Worm (Caenorhabditis elegans): ENCODE measurements around the gene usp-4.

usp-4 gene

ce11 chrIV:6785151-6785550 lies 28.0 kb downstream of the usp-4 start, which contains the start of gene dyci-1:
Gene dyci-1, minus strand, starts transcription at chrIV:6785272.
- TF ChIP-seq him-1 (tag; optimal IDR thresholded peaks at IDR 0.05) (no peak), dao-5 (tag; optimal IDR thresholded peaks at IDR 0.05) (no peak), W03F9.2 (tag; optimal IDR thresholded peaks at IDR 0.05) (no peak)

- TF ChIP-seq him-1 (tag; optimal IDR thresholded peaks at IDR 0.05) (peak; percentile 28), W03F9.2 (tag; optimal IDR thresholded peaks at IDR 0.05) (peak; percentile 55), dao-5 (tag; optimal IDR thresholded peaks at IDR 0.05) (no peak)
Observed at ce11 chrIV:6785873-6786272, 28.8 kb downstream of the usp-4 start.

- TF ChIP-seq dao-5 (tag; optimal IDR thresholded peaks at IDR 0.05) = no peak
- TF ChIP-seq W03F9.2 (tag; optimal IDR thresholded peaks at IDR 0.05) = no peak
- TF ChIP-seq him-1 (tag; optimal IDR thresholded peaks at IDR 0.05) = no peak
Observed at ce11 chrIV:6789950-6790349, 32.8 kb downstream of the usp-4 start.

- TF ChIP-seq him-1 (tag; optimal IDR thresholded peaks at IDR 0.05) (peak; percentile 86), dao-5 (tag; optimal IDR thresholded peaks at IDR 0.05) (no peak), W03F9.2 (tag; optimal IDR thresholded peaks at IDR 0.05) (peak; percentile 92)
Observed at ce11 chrIV:6790438-6791124, 33.5 kb downstream of the usp-4 start, which contains the start of the genes C17H12.2 and vha-8. Gene C17H12.2, minus strand, starts transcription at chrIV:6790488. Gene vha-8, plus strand, starts transcription at chrIV:6791074.

- TF ChIP-seq him-1 (tag; optimal IDR thresholded peaks at IDR 0.05) (no peak), dao-5 (tag; optimal IDR thresholded peaks at IDR 0.05) (no peak), W03F9.2 (tag; optimal IDR thresholded peaks at IDR 0.05) (no peak)
Observed at ce11 chrIV:6792380-6793309, 35.5 kb downstream of the usp-4 start.

- TF ChIP-seq him-1 (tag; optimal IDR thresholded peaks at IDR 0.05) (no peak), W03F9.2 (tag; optimal IDR thresholded peaks at IDR 0.05) (no peak), dao-5 (tag; optimal IDR thresholded peaks at IDR 0.05) (no peak)
Observed at ce11 chrIV:6793310-6793966, 36.3 kb downstream of the usp-4 start.

ce11 chrIV:6795529-6795928 lies 38.4 kb downstream of the usp-4 start, which contains the start of the genes C17H12.3 and C17H12.12:
Gene C17H12.3, minus strand, starts transcription at chrIV:6795629.
Gene C17H12.12, plus strand, starts transcription at chrIV:6795924.
- no peak for TF ChIP-seq dao-5 (tag; optimal IDR thresholded peaks at IDR 0.05)
- no peak for TF ChIP-seq him-1 (tag; optimal IDR thresholded peaks at IDR 0.05)
- no peak for TF ChIP-seq W03F9.2 (tag; optimal IDR thresholded peaks at IDR 0.05)

ce11 chrIV:6802132-6802531 lies 45.0 kb downstream of the usp-4 start, which contains the start of the genes cest-4 and C17H12.11:
Gene cest-4, minus strand, starts transcription at chrIV:6802337.
Gene C17H12.11, plus strand, starts transcription at chrIV:6802387.
- no peak for TF ChIP-seq W03F9.2 (tag; optimal IDR thresholded peaks at IDR 0.05)
- TF ChIP-seq him-1 (tag; optimal IDR thresholded peaks at IDR 0.05) = no peak
- no peak for TF ChIP-seq dao-5 (tag; optimal IDR thresholded peaks at IDR 0.05)

- TF ChIP-seq him-1 (tag; optimal IDR thresholded peaks at IDR 0.05) (no peak), W03F9.2 (tag; optimal IDR thresholded peaks at IDR 0.05) (no peak), dao-5 (tag; optimal IDR thresholded peaks at IDR 0.05) (no peak)
Observed at ce11 chrIV:6803294-6803693, 46.2 kb downstream of the usp-4 start.

- TF ChIP-seq him-1 (tag; optimal IDR thresholded peaks at IDR 0.05) (no peak), dao-5 (tag; optimal IDR thresholded peaks at IDR 0.05) (no peak), W03F9.2 (tag; optimal IDR thresholded peaks at IDR 0.05) (no peak)
Observed at ce11 chrIV:6803805-6804344, 46.8 kb downstream of the usp-4 start.

ce11 chrIV:6804815-6805214 lies 47.7 kb downstream of the usp-4 start, which contains the start of gene C17H12.37:
Gene C17H12.37, plus strand, starts transcription at chrIV:6805115.
- TF ChIP-seq him-1 (tag; optimal IDR thresholded peaks at IDR 0.05) (no peak), W03F9.2 (tag; optimal IDR thresholded peaks at IDR 0.05) (no peak), dao-5 (tag; optimal IDR thresholded peaks at IDR 0.05) (no peak)

ce11 chrIV:6806475-6807063 lies 49.5 kb downstream of the usp-4 start, which contains the start of gene C17H12.10:
Gene C17H12.10, plus strand, starts transcription at chrIV:6806799.
- TF ChIP-seq W03F9.2 (tag; optimal IDR thresholded peaks at IDR 0.05) (no peak), him-1 (tag; optimal IDR thresholded peaks at IDR 0.05) (peak; percentile 43)
